Fruit fly (Drosophila melanogaster): Measurements from ENCODE around the gene CG1316.

The CG1316 gene

dm6 chr3L:4259102-4259558 is 24.5 kb upstream of the CG1316 start, which contains the start of the genes CG15011 and CG1309 (continued):
- TF ChIP-seq z (GFP tag; IDR thresholded peaks at IDR 0.05) (no peak), CG13424 (tag; optimal IDR thresholded peaks at IDR 0.05) (peak; percentile 90), sr (GFP tag; IDR thresholded peaks at IDR 0.05) (no peak), gt (GFP tag; IDR thresholded peaks at IDR 0.05) (no peak), chif (GFP tag; optimal IDR thresholded peaks at IDR 0.05) (peak; percentile 79 to 90), PHDP (tag; optimal IDR thresholded peaks at IDR 0.05) (peak; percentile 83), ase (GFP tag; IDR thresholded peaks at IDR 0.05) (peak; percentile 72; the same call in 2 of the 3 replicates), Antp (GFP tag; optimal IDR thresholded peaks at IDR 0.05) (peak; percentile 83), CG32767 (GFP tag; IDR thresholded peaks at IDR 0.05) (peak; percentile 96), Jarid2 (GFP tag; optimal IDR thresholded peaks at IDR 0.05) (peak; percentile 21), CG34422 (GFP tag; IDR thresholded peaks at IDR 0.05) (peak; percentile 82), CG7786 (GFP tag; optimal IDR thresholded peaks at IDR 0.05) (peak; percentile 82), CG30431 (GFP tag; optimal IDR thresholded peaks at IDR 0.05) (peak; percentile 40), Tbp (GFP tag; optimal IDR thresholded peaks at IDR 0.05) (no peak), otp (GFP tag; IDR thresholded peaks at IDR 0.05) (peak; percentile 70; the same call in 2 of the 3 replicates), YL-1 (GFP tag; optimal IDR thresholded peaks at IDR 0.05) (peak; percentile 90), CG1024 (GFP tag; IDR thresholded peaks at IDR 0.05) (no peak), chm (GFP tag; IDR thresholded peaks at IDR 0.05) (0 out of 2 replicates have a peak, but pooled peaks have one; percentile 49), kah (GFP tag; optimal IDR thresholded peaks at IDR 0.05) (peak; percentile 14), CG8924 (tag; optimal IDR thresholded peaks at IDR 0.05) (peak; percentile 84), sima (GFP tag; optimal IDR thresholded peaks at IDR 0.05) (peak; percentile 37), Med (GFP tag) (peak; percentile 97), sens (GFP tag) (peak; percentile 98), H2.0 (GFP tag; IDR thresholded peaks at IDR 0.05) (peak; percentile 56), ato (GFP tag; IDR thresholded peaks at IDR 0.05; ENCODE audit: partially characterized antibody) (no peak), CG6654 (GFP tag; optimal IDR thresholded peaks at IDR 0.05) (peak; percentile 39), Rx (GFP tag; IDR thresholded peaks at IDR 0.05) (peak; percentile 59), Usf (GFP tag; optimal IDR thresholded peaks at IDR 0.05) (peak; percentile 51), ERR (GFP tag; optimal IDR thresholded peaks at IDR 0.05) (peak; percentile 49), br (optimal IDR thresholded peaks at IDR 0.05) (no peak), gcm2 (GFP tag; optimal IDR thresholded peaks at IDR 0.05) (peak; percentile 14), vnd (GFP tag; IDR thresholded peaks at IDR 0.05; ENCODE audit: partially characterized antibody) (no peak), CG6791 (GFP tag; IDR thresholded peaks at IDR 0.05; ENCODE audit: partially characterized antibody) (no peak), CG4730 (GFP tag; IDR thresholded peaks at IDR 0.05) (peak; percentile 43), Fer3 (tag; optimal IDR thresholded peaks at IDR 0.05) (peak; percentile 79), wdn (GFP tag; IDR thresholded peaks at IDR 0.05) (peak; percentile 71), CG31224 (GFP tag; IDR thresholded peaks at IDR 0.05) (peak; percentile 59), MESR4 (GFP tag; optimal IDR thresholded peaks at IDR 0.05) (peak; percentile 63), CG11085 (GFP tag; IDR thresholded peaks at IDR 0.05) (no peak), cad (GFP tag; optimal IDR thresholded peaks at IDR 0.05) (no peak), Aef1 (GFP tag; IDR thresholded peaks at IDR 0.05) (peak; percentile 77), sd (tag; optimal IDR thresholded peaks at IDR 0.05) (peak; percentile 99), Opbp (GFP tag; IDR thresholded peaks at IDR 0.05; ENCODE audit: partially characterized antibody) (no peak), gem (tag; optimal IDR thresholded peaks at IDR 0.05) (peak; percentile 91), Pdp1 (GFP tag; optimal IDR thresholded peaks at IDR 0.05) (peak; percentile 82 to 88), B-H2 (GFP tag; optimal IDR thresholded peaks at IDR 0.05) (peak; percentile 86), Dp (GFP tag; optimal IDR thresholded peaks at IDR 0.05) (peak; percentile 12), Chrac-16 (GFP tag; optimal IDR thresholded peaks at IDR 0.05) (peak; percentile 85), CG13624 (GFP tag; optimal IDR thresholded peaks at IDR 0.05) (peak; percentile 88), Deaf1 (tag; optimal IDR thresholded peaks at IDR 0.05) (no peak), Hr3 (GFP tag; optimal IDR thresholded peaks at IDR 0.05) (peak; percentile 93), CG10431 (GFP tag; optimal IDR thresholded peaks at IDR 0.05) (peak; percentile 16)
